Worm (Caenorhabditis elegans) whole organism, young adult: ENCODE data around the gene unc-62.

Source experiments
- F52B5.7 ChIP-seq: sonication (generic microtip); optimal IDR thresholded peaks from 2 replicates; lab custom pipeline; 2016; ENCODE audit warnings: mild to moderate bottlenecking, missing genetic modification characterization, missing compliant biosample characterization
- akir-1 ChIP-seq: fragments of 200-800 bp; sonication (Bioruptor generic); optimal IDR thresholded peaks from 2 replicates; lab custom pipeline; 2018; ENCODE audit warnings: mild to moderate bottlenecking, missing genetic modification characterization, moderate library complexity, missing compliant biosample characterization
- ama-1 ChIP-seq, 3 experiments: fragments of 150-350 bp in 1 of 3; sonication (generic microtip) in 2 of 3; optimal IDR thresholded peaks; 2 replicates each; lab custom pipeline; 2014 to 2018; ENCODE audit warnings: missing biosample characterization in 2 of 3, missing genetic modification characterization in 2 of 3, missing genetic modification reagents in 2 of 3
- pha-4 ChIP-seq: fragments of 150-350 bp; sonication (generic microtip); optimal IDR thresholded peaks from 2 replicates; lab custom pipeline; 2014; ENCODE audit warnings: missing biosample characterization, missing genetic modification reagents, missing genetic modification characterization
- unc-62 ChIP-seq: fragments of 150-350 bp; optimal IDR thresholded peaks from 2 replicates; lab custom pipeline; 2014; ENCODE audit warnings: missing biosample characterization, missing genetic modification reagents, missing genetic modification characterization

- no peak for TF ChIP-seq F52B5.7 (tag; lab: Kevin White, UChicago)
- TF ChIP-seq unc-62 (GFP tag; lab: Kevin White, UChicago) = no peak
- TF ChIP-seq ama-1 (optimal IDR thresholded peaks at IDR 0.05; lab: Kevin White, UChicago) = no peak
- TF ChIP-seq ama-1 (GFP tag; optimal IDR thresholded peaks at IDR 0.05; lab: Kevin White, UChicago) = no peak
- no peak for TF ChIP-seq akir-1
- no peak for TF ChIP-seq pha-4
Observed at ce11 chrV:4487888-4488287, 9.4 kb upstream of the unc-62 start.
